Worm (Caenorhabditis elegans): Measurements from ENCODE around the gene C24H11.5.

- TF ChIP-seq pha-4 (tag; optimal IDR thresholded peaks at IDR 0.05) = peak; percentile 73
- TF ChIP-seq ZK546.5 (tag; optimal IDR thresholded peaks at IDR 0.05) = no peak
- no peak for TF ChIP-seq nfya-1 (tag; optimal IDR thresholded peaks at IDR 0.05; ENCODE audit: insufficient read depth)
Measured at ce11 chrIII:11740868-11741267, 39.2 kb upstream of the C24H11.5 start.
